Worm (Caenorhabditis elegans) whole organism, mixed stage, embryonic: ENCODE data around the gene adss-1.

Source experiments
- ceh-83 ChIP-seq: fragments of 200-800 bp; sonication (Bioruptor generic); optimal IDR thresholded peaks from 2 replicates; lab custom pipeline; 2018; ENCODE audit warnings: mild to moderate bottlenecking, missing genetic modification characterization, missing compliant biosample characterization
- ces-1 ChIP-seq: fragments of 150-350 bp; optimal IDR thresholded peaks from 2 replicates; lab custom pipeline; 2014; ENCODE audit warnings: missing biosample characterization, missing genetic modification reagents, missing genetic modification characterization
- ham-2 ChIP-seq: fragments of 200-800 bp; sonication (Bioruptor generic); optimal IDR thresholded peaks from 2 replicates; lab custom pipeline; 2018; ENCODE audit warnings: mild to moderate bottlenecking, missing genetic modification characterization, missing compliant biosample characterization
- tbx-8 ChIP-seq: fragments of 200-800 bp; sonication (Bioruptor generic); optimal IDR thresholded peaks from 2 replicates; lab custom pipeline; 2018; ENCODE audit warnings: mild to moderate bottlenecking, missing genetic modification characterization, moderate library complexity, missing compliant biosample characterization
- unc-39 ChIP-seq: fragments of 150-350 bp; optimal IDR thresholded peaks from 2 replicates; lab custom pipeline; 2014; ENCODE audit warnings: missing biosample characterization, missing genetic modification characterization
- unc-62 ChIP-seq: fragments of 150-350 bp; optimal IDR thresholded peaks from 2 replicates; lab custom pipeline; 2014; ENCODE audit warnings: missing biosample characterization, missing genetic modification reagents, missing genetic modification characterization
- ztf-11 ChIP-seq: fragments of 150-350 bp; optimal IDR thresholded peaks from 2 replicates; lab custom pipeline; 2014; ENCODE audit warnings: missing biosample characterization, missing genetic modification characterization

- no peak for TF ChIP-seq unc-39 (tag; lab: Kevin White, UChicago)
- TF ChIP-seq tbx-8 = no peak
- peak; percentile 19 for TF ChIP-seq unc-62 (GFP tag; lab: Kevin White, UChicago)
- peak; percentile 65 for TF ChIP-seq ces-1
- no peak for TF ChIP-seq ztf-11 (tag; lab: Kevin White, UChicago)
- no peak for TF ChIP-seq ham-2 (GFP tag; lab: Kevin White, UChicago)
- TF ChIP-seq ceh-83 = no peak
These were observed 3.6 kb upstream of the adss-1 start, which contains the start of the genes hsp-6 and C37H5.5 for ce11 chrV:4826710-4827380.
